Worm (Caenorhabditis elegans) whole organism, young adult: Measurements from ENCODE around the gene ttr-31.

Source experiments
- B0019.2 ChIP-seq: fragments of 200-800 bp; sonication (Bioruptor generic); conservative IDR thresholded peaks from 2 replicates; pipeline ENCODE4 v1.3.6; 2022; ENCODE audit warnings: missing genetic modification reagents, missing genetic modification characterization, missing compliant biosample characterization
- Y53F4B.3 ChIP-seq: fragments of 200-800 bp; sonication (Bioruptor generic); IDR thresholded peaks from 2 replicates; pipeline ENCODE4 v1.3.6; 2022; ENCODE audit warnings: missing genetic modification reagents, missing genetic modification characterization, missing compliant biosample characterization
- lin-54 ChIP-seq: fragments of 200-800 bp; sonication (Bioruptor generic); optimal IDR thresholded peaks from 2 replicates; lab custom pipeline; 2018; ENCODE audit warnings: mild to moderate bottlenecking, missing genetic modification characterization, missing compliant biosample characterization
- ztf-28 ChIP-seq: fragments of 200-800 bp; sonication (Bioruptor generic); IDR thresholded peaks from 2 replicates; pipeline ENCODE4 v1.3.6; 2022; ENCODE audit warnings: missing genetic modification reagents, missing genetic modification characterization, missing compliant biosample characterization

- TF ChIP-seq Y53F4B.3 = no peak
- no peak for TF ChIP-seq ztf-28 (GFP tag; lab: Robert Waterston, UW)
- TF ChIP-seq lin-54 (GFP tag; lab: Kevin White, UChicago) = no peak
- TF ChIP-seq B0019.2 = no peak
Observed at ce11 chrX:11012337-11012736, 3.5 kb upstream of the ttr-31 start, which contains the start of gene F58A3.3.
